Fruit fly (Drosophila melanogaster) whole organism, embryonic: ENCODE data around the gene CG15186.

Source experiments
- B-H2 ChIP-seq: fragments of 200-800 bp; sonication (Bioruptor generic); optimal IDR thresholded peaks from 2 replicates; lab custom pipeline; 2018; ENCODE audit warnings: missing biosample characterization, mild to moderate bottlenecking, missing genetic modification characterization
- CG10462 ChIP-seq: fragments of 200-800 bp; sonication (Bioruptor generic); optimal IDR thresholded peaks from 2 replicates; lab custom pipeline; 2016; ENCODE audit warnings: missing biosample characterization, missing genetic modification characterization
- CG11695 ChIP-seq: fragments of 200-800 bp; sonication (Bioruptor generic); IDR thresholded peaks from 3 replicates; pipeline ENCODE4 v1.3.6; 2022; ENCODE audit warnings: missing biosample characterization, missing genetic modification characterization
- CG15011 ChIP-seq: fragments of 200-800 bp; sonication (Bioruptor generic); optimal IDR thresholded peaks from 3 replicates; lab custom pipeline; 2018; ENCODE audit warnings: missing biosample characterization, mild to moderate bottlenecking, missing genetic modification characterization
- CG15514 ChIP-seq: fragments of 200-800 bp; sonication (Bioruptor generic); optimal IDR thresholded peaks from 3 replicates; lab custom pipeline; 2017; ENCODE audit warnings: missing biosample characterization, missing genetic modification characterization, mild to moderate bottlenecking, moderate library complexity, missing genetic modification reagents
- CG1792 ChIP-seq: fragments of 200-800 bp; sonication (Bioruptor generic); optimal IDR thresholded peaks from 2 replicates; lab custom pipeline; 2016; ENCODE audit warnings: missing biosample characterization, missing genetic modification characterization
- CG18764 ChIP-seq: fragments of 200-800 bp; sonication (Bioruptor generic); optimal IDR thresholded peaks from 3 replicates; lab custom pipeline; 2016; ENCODE audit warnings: missing biosample characterization, missing genetic modification characterization
- CG32772 ChIP-seq: fragments of 200-800 bp; sonication (Bioruptor generic); IDR thresholded peaks from 2 replicates; pipeline ENCODE4 v1.3.6; 2022; ENCODE audit warnings: missing biosample characterization, missing genetic modification characterization
- CG34422 ChIP-seq: fragments of 200-800 bp; sonication (Bioruptor generic); IDR thresholded peaks from 3 replicates; pipeline ENCODE4 v1.3.6; 2022; ENCODE audit warnings: missing biosample characterization, missing genetic modification characterization
- CG3838 ChIP-seq: fragments of 200-800 bp; sonication (Bioruptor generic); optimal IDR thresholded peaks from 3 replicates; lab custom pipeline; 2016; ENCODE audit warnings: missing biosample characterization, missing genetic modification characterization
- CG4404 ChIP-seq: fragments of 200-800 bp; sonication (Bioruptor generic); IDR thresholded peaks from 2 replicates; pipeline ENCODE4 v1.3.6; 2022; ENCODE audit warnings: missing biosample characterization, missing genetic modification characterization
- CG6175 ChIP-seq: fragments of 200-800 bp; sonication (Bioruptor generic); IDR thresholded peaks from 3 replicates; pipeline ENCODE4 v1.3.6; 2022; ENCODE audit warnings: missing biosample characterization, missing genetic modification characterization
- CG6254 ChIP-seq: fragments of 200-800 bp; sonication (Bioruptor generic); optimal IDR thresholded peaks from 3 replicates; lab custom pipeline; 2017; ENCODE audit warnings: mild to moderate bottlenecking, missing biosample characterization, missing genetic modification reagents, missing genetic modification characterization
- CG7556 ChIP-seq: fragments of 200-800 bp; sonication (Bioruptor generic); optimal IDR thresholded peaks from 2 replicates; lab custom pipeline; 2017; ENCODE audit warnings: missing biosample characterization, mild to moderate bottlenecking, missing genetic modification characterization
- CG7786 ChIP-seq: fragments of 200-800 bp; sonication (Bioruptor generic); optimal IDR thresholded peaks from 2 replicates; lab custom pipeline; 2016; ENCODE audit warnings: missing biosample characterization, missing genetic modification characterization
- CG8478 ChIP-seq: fragments of >200 bp; optimal IDR thresholded peaks from 2 replicates; lab custom pipeline; 2018
- CG9215 ChIP-seq: fragments of 200-800 bp; sonication (Bioruptor generic); IDR thresholded peaks from 2 replicates; pipeline ENCODE4 v1.3.6; 2022; ENCODE audit warnings: missing biosample characterization, missing genetic modification characterization
- Dip3 ChIP-seq: fragments of 200-800 bp; sonication (Bioruptor generic); optimal IDR thresholded peaks from 3 replicates; lab custom pipeline; 2016; ENCODE audit warnings: missing biosample characterization, missing genetic modification characterization
- ERR ChIP-seq: fragments of 200-800 bp; sonication (Bioruptor generic); optimal IDR thresholded peaks from 2 replicates; lab custom pipeline; 2016; ENCODE audit warnings: missing biosample characterization, missing genetic modification characterization
- HLH4C ChIP-seq: fragments of 200-800 bp; sonication (Bioruptor generic); IDR thresholded peaks from 3 replicates; pipeline ENCODE4 v1.3.6; 2022; ENCODE audit warnings: missing biosample characterization, missing genetic modification characterization; ENCODE audit not compliant: partially characterized antibody
- Hr51 ChIP-seq, 2 experiments: fragments of 200-800 bp; sonication (Bioruptor generic); optimal IDR thresholded peaks; 2 replicates in 1 of 2; 3 replicates in 1 of 2; lab custom pipeline; 2016 to 2018; ENCODE audit warnings: missing biosample characterization in 2 of 2, missing genetic modification characterization in 2 of 2, mild to moderate bottlenecking in 1 of 2, moderate library complexity in 1 of 2
- Lhr ChIP-seq: fragments of 200-800 bp; sonication (Bioruptor generic); optimal IDR thresholded peaks from 3 replicates; lab custom pipeline; 2017; ENCODE audit warnings: mild to moderate bottlenecking, missing biosample characterization, missing genetic modification reagents, missing genetic modification characterization
- MBD-R2 ChIP-seq: fragments of 200-800 bp; sonication (Bioruptor generic); IDR thresholded peaks from 2 replicates; pipeline ENCODE4 v1.3.6; 2022; ENCODE audit warnings: missing biosample characterization, missing genetic modification characterization
- Mad ChIP-seq: fragments of 200-800 bp; sonication (Bioruptor generic); optimal IDR thresholded peaks from 2 replicates; lab custom pipeline; 2016; ENCODE audit warnings: missing biosample characterization, missing genetic modification characterization
- Opbp ChIP-seq: fragments of 200-800 bp; sonication (Bioruptor generic); IDR thresholded peaks from 3 replicates; pipeline ENCODE4 v1.3.6; 2022; ENCODE audit warnings: missing biosample characterization, missing genetic modification characterization; ENCODE audit not compliant: partially characterized antibody
- Optix ChIP-seq: fragments of 200-800 bp; sonication (Bioruptor generic); IDR thresholded peaks from 3 replicates; pipeline ENCODE4 v1.3.6; 2022; ENCODE audit warnings: missing biosample characterization, missing genetic modification characterization
- Rx ChIP-seq: fragments of 200-800 bp; sonication (Bioruptor generic); IDR thresholded peaks from 2 replicates; pipeline ENCODE4 v1.3.6; 2022; ENCODE audit warnings: missing biosample characterization, missing genetic modification characterization
- Sry-δ ChIP-seq: fragments of 200-800 bp; sonication (Bioruptor generic); optimal IDR thresholded peaks from 2 replicates; lab custom pipeline; 2016; ENCODE audit warnings: missing biosample characterization, missing genetic modification characterization
- chn ChIP-seq: fragments of 200-800 bp; sonication (Bioruptor generic); optimal IDR thresholded peaks from 2 replicates; lab custom pipeline; 2016; ENCODE audit warnings: missing biosample characterization, missing genetic modification characterization
- croc ChIP-seq: fragments of 200-800 bp; sonication (Bioruptor generic); conservative IDR thresholded peaks from 3 replicates; pipeline ENCODE4 v1.3.6; 2022; ENCODE audit warnings: missing biosample characterization, missing genetic modification characterization
- disco-r ChIP-seq: fragments of 200-800 bp; sonication (Bioruptor generic); optimal IDR thresholded peaks from 2 replicates; lab custom pipeline; 2016; ENCODE audit warnings: missing biosample characterization, missing genetic modification characterization
- dpn ChIP-seq, 2 experiments: fragments of 200-800 bp; sonication (Bioruptor generic); optimal IDR thresholded peaks; 3 replicates each; lab custom pipeline; 2016; ENCODE audit warnings: missing biosample characterization in 2 of 2, missing genetic modification characterization in 2 of 2
- ewg ChIP-seq: fragments of 200-800 bp; sonication (Bioruptor generic); optimal IDR thresholded peaks from 3 replicates; lab custom pipeline; 2017; ENCODE audit warnings: mild to moderate bottlenecking, missing biosample characterization, missing genetic modification reagents, missing genetic modification characterization
- eyg ChIP-seq: fragments of 200-800 bp; sonication (Bioruptor generic); optimal IDR thresholded peaks from 3 replicates; lab custom pipeline; 2016; ENCODE audit warnings: missing biosample characterization, missing genetic modification characterization
- gce ChIP-seq: fragments of 200-800 bp; sonication (Bioruptor generic); IDR thresholded peaks from 3 replicates; pipeline ENCODE4 v1.3.6; 2022; ENCODE audit warnings: missing biosample characterization, missing genetic modification characterization
- gem ChIP-seq: fragments of 200-800 bp; sonication (Bioruptor generic); optimal IDR thresholded peaks from 2 replicates; lab custom pipeline; 2019; ENCODE audit warnings: missing biosample characterization, mild to moderate bottlenecking, missing genetic modification characterization, moderate library complexity
- grau ChIP-seq: fragments of 200-800 bp; optimal IDR thresholded peaks from 3 replicates; lab custom pipeline; 2019; ENCODE audit warnings: missing biosample characterization, mild to moderate bottlenecking, missing genetic modification characterization, moderate library complexity
- gsb-n ChIP-seq: fragments of 200-800 bp; sonication (Bioruptor generic); optimal IDR thresholded peaks from 3 replicates; lab custom pipeline; 2018; ENCODE audit warnings: missing biosample characterization, mild to moderate bottlenecking, missing genetic modification characterization
- h ChIP-seq: fragments of >200 bp; optimal IDR thresholded peaks from 2 replicates; lab custom pipeline; 2017
- hb ChIP-seq: fragments of 200-800 bp; sonication (Bioruptor generic); IDR thresholded peaks from 3 replicates; pipeline ENCODE4 v1.3.6; 2022; ENCODE audit warnings: missing biosample characterization, missing genetic modification characterization; ENCODE audit not compliant: partially characterized antibody
- hkb ChIP-seq, 2 experiments: fragments of 200-800 bp in 1 of 2; fragments of >200 bp in 1 of 2; sonication (Bioruptor generic) in 1 of 2; IDR thresholded peaks in 1 of 2; optimal IDR thresholded peaks in 1 of 2; 2 replicates each; pipeline versions ENCODE4 v1.3.6 to Lab custom; 2017 to 2022; ENCODE audit warnings: missing biosample characterization in 1 of 2, missing genetic modification characterization in 1 of 2
- kay ChIP-seq: fragments of 200-800 bp; sonication (Bioruptor generic); optimal IDR thresholded peaks from 2 replicates; lab custom pipeline; 2016; ENCODE audit warnings: missing biosample characterization, missing genetic modification characterization
- knrl ChIP-seq: fragments of 200-800 bp; sonication (Bioruptor generic); IDR thresholded peaks from 3 replicates; pipeline ENCODE4 v1.3.6; 2022; ENCODE audit warnings: missing biosample characterization, missing genetic modification characterization; ENCODE audit not compliant: partially characterized antibody
- lab ChIP-seq: fragments of 200-800 bp; sonication (Bioruptor generic); optimal IDR thresholded peaks from 3 replicates; lab custom pipeline; 2017; ENCODE audit warnings: missing biosample characterization, missing genetic modification characterization, mild to moderate bottlenecking, moderate library complexity, missing genetic modification reagents
- pita ChIP-seq: fragments of 200-800 bp; sonication (Bioruptor generic); optimal IDR thresholded peaks from 2 replicates; lab custom pipeline; 2017; ENCODE audit warnings: missing biosample characterization, mild to moderate bottlenecking, missing genetic modification characterization
- seq ChIP-seq: fragments of 200-800 bp; sonication (Bioruptor generic); IDR thresholded peaks from 2 replicates; pipeline ENCODE4 v1.3.6; 2022; ENCODE audit warnings: missing biosample characterization, missing genetic modification characterization
- so ChIP-seq: fragments of 200-800 bp; sonication (Bioruptor generic); IDR thresholded peaks from 3 replicates; pipeline ENCODE4 v1.3.6; 2022; ENCODE audit warnings: missing biosample characterization, missing genetic modification characterization
- sqz ChIP-seq: fragments of 200-800 bp; sonication (Bioruptor generic); optimal IDR thresholded peaks from 3 replicates; lab custom pipeline; 2018; ENCODE audit warnings: missing biosample characterization, mild to moderate bottlenecking, missing genetic modification characterization
- stc ChIP-seq: fragments of 200-800 bp; sonication (Bioruptor generic); IDR thresholded peaks from 2 replicates; pipeline ENCODE4 v1.3.6; 2022; ENCODE audit warnings: missing biosample characterization, missing genetic modification characterization
- toy ChIP-seq: fragments of 200-800 bp; sonication (Bioruptor generic); IDR thresholded peaks from 2 replicates; pipeline ENCODE4 v1.3.6; 2022; ENCODE audit warnings: missing biosample characterization, missing genetic modification characterization
- unpg ChIP-seq: fragments of 200-800 bp; sonication (Bioruptor generic); optimal IDR thresholded peaks from 3 replicates; lab custom pipeline; 2018; ENCODE audit warnings: missing biosample characterization, mild to moderate bottlenecking, missing genetic modification characterization, moderate library complexity
- vfl ChIP-seq: fragments of 200-800 bp; sonication (Bioruptor generic); optimal IDR thresholded peaks from 2 replicates; lab custom pipeline; 2016; ENCODE audit warnings: missing biosample characterization, missing genetic modification characterization

Gene CG15186

DNA sequence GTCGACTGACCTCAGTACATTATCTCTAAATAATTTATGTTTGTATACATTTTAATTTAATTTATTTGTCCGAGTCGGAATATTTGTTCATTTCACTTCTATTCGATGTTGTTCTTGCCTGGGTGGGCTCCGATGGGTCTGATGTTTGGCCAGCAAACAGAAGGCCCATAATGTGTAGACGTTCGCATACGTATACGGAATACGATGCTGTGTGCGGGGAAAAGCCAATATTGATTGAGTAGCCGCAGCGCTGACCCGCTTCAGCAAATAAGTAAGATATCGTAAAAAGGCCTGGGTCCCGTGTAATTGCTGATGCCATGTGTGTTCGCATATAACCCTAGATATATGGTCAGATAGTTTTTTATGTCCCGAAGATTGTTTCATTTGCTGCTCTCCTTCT lies 26.3 kb downstream of the CG15186 start (continued):
- TF ChIP-seq Opbp (GFP tag; lab: Robert Waterston, UW) (no peak), CG6254 (GFP tag; lab: Kevin White, UChicago) (peak; percentile 56), disco-r (GFP tag; lab: Kevin White, UChicago) (peak; percentile 4), CG18764 (GFP tag; lab: Kevin White, UChicago) (peak; percentile 12), Mad (GFP tag; lab: Kevin White, UChicago) (peak; percentile 21), hb (no peak), stc (no peak), MBD-R2 (GFP tag; lab: Robert Waterston, UW) (no peak), toy (no peak), vfl (GFP tag; lab: Kevin White, UChicago) (no peak), CG10462 (no peak), Lhr (GFP tag; lab: Kevin White, UChicago) (peak; percentile 70), CG6175 (no peak), CG34422 (GFP tag; lab: Robert Waterston, UW) (no peak), CG7556 (GFP tag; lab: Kevin White, UChicago) (peak; percentile 50), chn (GFP tag; lab: Kevin White, UChicago) (no peak), Rx (GFP tag; lab: Robert Waterston, UW) (no peak), ERR (GFP tag; lab: Kevin White, UChicago) (no peak), gce (GFP tag; lab: Robert Waterston, UW) (no peak), dpn (GFP tag; optimal IDR thresholded peaks at IDR 0.05; lab: Kevin White, UChicago) (no peak), CG1792 (GFP tag; lab: Kevin White, UChicago) (peak; percentile 59), unpg (peak; percentile 61), croc (GFP tag; lab: Robert Waterston, UW) (no peak), CG4404 (GFP tag; lab: Robert Waterston, UW) (no peak), CG15514 (GFP tag; lab: Kevin White, UChicago) (no peak), grau (tag; lab: Kevin White, UChicago) (no peak), CG15011 (GFP tag; lab: Kevin White, UChicago) (peak; percentile 42), eyg (no peak), so (GFP tag; lab: Robert Waterston, UW) (no peak), B-H2 (GFP tag; lab: Kevin White, UChicago) (no peak), hkb (optimal IDR thresholded peaks at IDR 0.05; lab: Kevin White, UChicago) (no peak), hkb (GFP tag; IDR thresholded peaks at IDR 0.05; lab: Robert Waterston, UW) (no peak), CG11695 (GFP tag; lab: Robert Waterston, UW) (no peak), kay (GFP tag; lab: Kevin White, UChicago) (no peak), CG9215 (GFP tag; lab: Robert Waterston, UW) (no peak), h (lab: Kevin White, UChicago) (no peak), pita (GFP tag; lab: Kevin White, UChicago) (no peak), seq (GFP tag; lab: Robert Waterston, UW) (no peak), HLH4C (GFP tag; lab: Robert Waterston, UW) (no peak), lab (GFP tag; lab: Kevin White, UChicago) (peak; percentile 66), gsb-n (tag; lab: Kevin White, UChicago) (peak; percentile 80), CG32772 (no peak), Dip3 (GFP tag; lab: Kevin White, UChicago) (no peak), gem (tag; lab: Kevin White, UChicago) (peak; percentile 70), CG8478 (lab: Kevin White, UChicago) (no peak), Hr51 (GFP tag; optimal IDR thresholded peaks at IDR 0.05; lab: Kevin White, UChicago) (peak in 1 of 2 experiments; percentile 1), Sry-δ (GFP tag; lab: Kevin White, UChicago) (no peak), knrl (GFP tag; lab: Robert Waterston, UW) (no peak), CG7786 (GFP tag; lab: Kevin White, UChicago) (no peak), sqz (GFP tag; lab: Kevin White, UChicago) (no peak), CG3838 (no peak), ewg (GFP tag; lab: Kevin White, UChicago) (peak; percentile 25), Optix (GFP tag; lab: Robert Waterston, UW) (0 out of 3 replicates have a peak, but pooled peaks have one; percentile 36)
